Fruit fly (Drosophila melanogaster) whole organism, embryonic: Measurements from ENCODE around the gene ScpX.
A peak's percentile ranks its signal among the peaks of the same experiment; 100 is the strongest.

Source experiments
- CG11695 ChIP-seq: fragments of 200-800 bp; sonication (Bioruptor generic); IDR thresholded peaks from 3 replicates; pipeline ENCODE4 v1.3.6; 2022; ENCODE audit warnings: missing biosample characterization, missing genetic modification characterization
- CG7372 ChIP-seq: fragments of 200-800 bp; sonication (Bioruptor generic); IDR thresholded peaks from 2 replicates; pipeline ENCODE4 v1.3.6; 2022; ENCODE audit warnings: missing biosample characterization, missing genetic modification characterization
- CkIIα-i1 ChIP-seq: fragments of 200-800 bp; sonication (Bioruptor generic); IDR thresholded peaks from 2 replicates; pipeline ENCODE4 v1.3.6; 2022; ENCODE audit warnings: missing biosample characterization, missing genetic modification characterization
- Dll ChIP-seq: fragments of 200-800 bp; sonication (Bioruptor generic); IDR thresholded peaks from 4 replicates; pipeline ENCODE4 v1.3.6; 2022; ENCODE audit warnings: missing biosample characterization, missing genetic modification characterization; ENCODE audit not compliant: partially characterized antibody
- HmgD ChIP-seq: fragments of 200-800 bp; sonication (Bioruptor generic); optimal IDR thresholded peaks from 3 replicates; lab custom pipeline; 2016; ENCODE audit warnings: missing biosample characterization, missing genetic modification characterization
- NFAT ChIP-seq: fragments of 200-800 bp; sonication (Bioruptor generic); IDR thresholded peaks from 2 replicates; pipeline ENCODE4 v1.3.6; 2022; ENCODE audit warnings: missing biosample characterization, missing genetic modification characterization
- cg ChIP-seq: fragments of 200-800 bp; sonication (Bioruptor generic); optimal IDR thresholded peaks from 3 replicates; lab custom pipeline; 2019; ENCODE audit warnings: missing biosample characterization, mild to moderate bottlenecking, missing genetic modification characterization, moderate library complexity
- kay ChIP-seq: fragments of 200-800 bp; sonication (Bioruptor generic); optimal IDR thresholded peaks from 2 replicates; lab custom pipeline; 2016; ENCODE audit warnings: missing biosample characterization, missing genetic modification characterization
- slbo ChIP-seq: fragments of 200-800 bp; sonication (Bioruptor generic); IDR thresholded peaks from 2 replicates; pipeline ENCODE4 v1.3.6; 2022; ENCODE audit warnings: missing biosample characterization, missing genetic modification characterization

- TF ChIP-seq CkIIα-i1 = no peak
- TF ChIP-seq slbo (GFP tag; lab: Robert Waterston, UW) = no peak
- TF ChIP-seq Dll (GFP tag; lab: Robert Waterston, UW) = no peak
- TF ChIP-seq HmgD (GFP tag; lab: Kevin White, UChicago) = no peak
- no peak for TF ChIP-seq CG7372 (GFP tag; lab: Robert Waterston, UW)
- no peak for TF ChIP-seq kay (GFP tag; lab: Kevin White, UChicago)
- no peak for TF ChIP-seq NFAT (GFP tag; lab: Robert Waterston, UW)
- no peak for TF ChIP-seq CG11695
- TF ChIP-seq cg (GFP tag; lab: Kevin White, UChicago) = peak; percentile 40
Measured at dm6 chr2L:18782936-18783335, 48.1 kb upstream of the ScpX start.
